Fruit fly (Drosophila melanogaster) whole organism, embryonic: ENCODE measurements around the gene RPA3.

Experiments
- Antp ChIP-seq: fragments of 200-800 bp; sonication (Bioruptor generic); optimal IDR thresholded peaks from 3 replicates; lab custom pipeline; 2016; ENCODE audit warnings: missing biosample characterization, missing genetic modification characterization
- CG10147 ChIP-seq: fragments of 200-800 bp; sonication (Bioruptor generic); optimal IDR thresholded peaks from 2 replicates; lab custom pipeline; 2019; ENCODE audit warnings: missing biosample characterization, mild to moderate bottlenecking, missing genetic modification characterization, moderate library complexity
- CG11696 ChIP-seq: fragments of 200-800 bp; sonication (Bioruptor generic); IDR thresholded peaks from 2 replicates; pipeline ENCODE4 v1.3.6; 2022; ENCODE audit warnings: missing biosample characterization, missing genetic modification characterization
- CG14050 ChIP-seq: fragments of 200-800 bp; sonication (Bioruptor generic); IDR thresholded peaks from 3 replicates; pipeline ENCODE4 v1.3.6; 2022; ENCODE audit warnings: missing biosample characterization, missing genetic modification characterization
- CG16815 ChIP-seq: fragments of 200-800 bp; sonication (Bioruptor generic); optimal IDR thresholded peaks from 3 replicates; lab custom pipeline; 2017; ENCODE audit warnings: missing biosample characterization, mild to moderate bottlenecking, missing genetic modification characterization
- CG16863 ChIP-seq: fragments of 200-800 bp; sonication (Bioruptor generic); optimal IDR thresholded peaks from 3 replicates; lab custom pipeline; 2016; ENCODE audit warnings: missing biosample characterization, missing genetic modification characterization
- CG17328 ChIP-seq: fragments of 200-800 bp; sonication (Bioruptor generic); IDR thresholded peaks from 2 replicates; pipeline ENCODE4 v1.3.6; 2022; ENCODE audit warnings: missing biosample characterization, missing genetic modification characterization
- CG18764 ChIP-seq: fragments of 200-800 bp; sonication (Bioruptor generic); optimal IDR thresholded peaks from 3 replicates; lab custom pipeline; 2016; ENCODE audit warnings: missing biosample characterization, missing genetic modification characterization
- CG2129 ChIP-seq: fragments of 200-800 bp; sonication (Bioruptor generic); IDR thresholded peaks from 2 replicates; pipeline ENCODE4 v1.3.6; 2022; ENCODE audit warnings: missing biosample characterization, missing genetic modification characterization; ENCODE audit not compliant: partially characterized antibody
- CG31441 ChIP-seq: fragments of 200-800 bp; sonication (Bioruptor generic); IDR thresholded peaks from 2 replicates; pipeline ENCODE4 v1.3.6; 2022; ENCODE audit warnings: missing biosample characterization, missing genetic modification characterization
- CG3281 ChIP-seq: fragments of 200-800 bp; sonication (Bioruptor generic); optimal IDR thresholded peaks from 3 replicates; lab custom pipeline; 2017; ENCODE audit warnings: missing biosample characterization, mild to moderate bottlenecking, missing genetic modification characterization
- CG34422 ChIP-seq: fragments of 200-800 bp; sonication (Bioruptor generic); IDR thresholded peaks from 3 replicates; pipeline ENCODE4 v1.3.6; 2022; ENCODE audit warnings: missing biosample characterization, missing genetic modification characterization
- CG42726 ChIP-seq: fragments of 200-800 bp; sonication (Bioruptor generic); IDR thresholded peaks from 2 replicates; pipeline ENCODE4 v1.3.6; 2022; ENCODE audit warnings: missing biosample characterization, missing genetic modification characterization; ENCODE audit not compliant: partially characterized antibody
- CG43689 ChIP-seq: fragments of 200-800 bp; sonication (Bioruptor generic); IDR thresholded peaks from 2 replicates; pipeline ENCODE4 v1.3.6; 2022; ENCODE audit warnings: missing biosample characterization, missing genetic modification characterization
- CG6272 ChIP-seq: fragments of 200-800 bp; sonication (Bioruptor generic); IDR thresholded peaks from 2 replicates; pipeline ENCODE4 v1.3.6; 2022; ENCODE audit warnings: missing biosample characterization, missing genetic modification characterization
- CG7357 ChIP-seq: fragments of 200-800 bp; sonication (Bioruptor generic); IDR thresholded peaks from 3 replicates; pipeline ENCODE4 v1.3.6; 2022; ENCODE audit warnings: missing biosample characterization, missing genetic modification characterization
- CG8089 ChIP-seq: fragments of 200-800 bp; sonication (Bioruptor generic); optimal IDR thresholded peaks from 3 replicates; lab custom pipeline; 2016; ENCODE audit warnings: missing biosample characterization, missing genetic modification characterization
- CG8290 ChIP-seq, 3 experiments: fragments of 200-800 bp; sonication (Bioruptor generic); optimal IDR thresholded peaks; 2 replicates each; lab custom pipeline; 2016 to 2019; ENCODE audit warnings: missing biosample characterization in 3 of 3, missing genetic modification characterization in 3 of 3, mild to moderate bottlenecking in 2 of 3, moderate library complexity in 1 of 3
- CG8478 ChIP-seq: fragments of >200 bp; optimal IDR thresholded peaks from 2 replicates; lab custom pipeline; 2018
- CG9797 ChIP-seq: fragments of 200-800 bp; sonication (Bioruptor generic); optimal IDR thresholded peaks from 3 replicates; lab custom pipeline; 2018; ENCODE audit warnings: missing biosample characterization, mild to moderate bottlenecking, missing genetic modification characterization
- Dll ChIP-seq: fragments of 200-800 bp; sonication (Bioruptor generic); IDR thresholded peaks from 4 replicates; pipeline ENCODE4 v1.3.6; 2022; ENCODE audit warnings: missing biosample characterization, missing genetic modification characterization; ENCODE audit not compliant: partially characterized antibody
- E2f2 ChIP-seq: fragments of 200-800 bp; sonication (Bioruptor generic); IDR thresholded peaks from 2 replicates; pipeline ENCODE4 v1.3.6; 2022; ENCODE audit warnings: missing biosample characterization, missing genetic modification characterization
- Eip74EF ChIP-seq, 2 experiments: fragments of 200-800 bp in 1 of 2; fragments of >200 bp in 1 of 2; sonication (Bioruptor generic) in 1 of 2; optimal IDR thresholded peaks; 2 replicates each; lab custom pipeline; 2017 to 2019; ENCODE audit warnings: missing biosample characterization in 2 of 2, missing genetic modification characterization in 2 of 2, mild to moderate bottlenecking in 1 of 2, moderate library complexity in 1 of 2
- HmgZ ChIP-seq: fragments of 200-800 bp; sonication (Bioruptor generic); optimal IDR thresholded peaks from 2 replicates; lab custom pipeline; 2018; ENCODE audit warnings: missing biosample characterization, mild to moderate bottlenecking, missing genetic modification characterization
- Hmr ChIP-seq: fragments of 200-800 bp; sonication (Bioruptor generic); optimal IDR thresholded peaks from 3 replicates; lab custom pipeline; 2017; ENCODE audit warnings: mild to moderate bottlenecking, missing biosample characterization, missing genetic modification reagents, missing genetic modification characterization
- Mad ChIP-seq: fragments of 200-800 bp; sonication (Bioruptor generic); optimal IDR thresholded peaks from 2 replicates; lab custom pipeline; 2016; ENCODE audit warnings: missing biosample characterization, missing genetic modification characterization
- Oli ChIP-seq: fragments of 200-800 bp; sonication (Bioruptor generic); optimal IDR thresholded peaks from 2 replicates; lab custom pipeline; 2018; ENCODE audit warnings: missing biosample characterization, mild to moderate bottlenecking, missing genetic modification characterization, moderate library complexity
- PHDP ChIP-seq: fragments of 200-800 bp; sonication (Bioruptor generic); optimal IDR thresholded peaks from 3 replicates; lab custom pipeline; 2018; ENCODE audit warnings: missing biosample characterization, mild to moderate bottlenecking, missing genetic modification characterization, moderate library complexity
- Sin3A ChIP-seq: fragments of >200 bp; optimal IDR thresholded peaks from 2 replicates; lab custom pipeline; 2018
- Stat92E ChIP-seq, 3 experiments: fragments of >200 bp in 2 of 3; fragments of 200-800 bp in 1 of 3; sonication (Bioruptor generic) in 1 of 3; optimal IDR thresholded peaks; 2 replicates each; lab custom pipeline; 2017 to 2019; ENCODE audit warnings: missing biosample characterization in 3 of 3, missing genetic modification characterization in 3 of 3, mild to moderate bottlenecking in 1 of 3, moderate library complexity in 1 of 3
- TFAM ChIP-seq: fragments of 200-800 bp; sonication (Bioruptor generic); optimal IDR thresholded peaks from 2 replicates; lab custom pipeline; 2017; ENCODE audit warnings: missing biosample characterization, missing genetic modification characterization, inconsistent platforms
- YL-1 ChIP-seq: fragments of 200-800 bp; sonication (Bioruptor generic); optimal IDR thresholded peaks from 3 replicates; lab custom pipeline; 2017; ENCODE audit warnings: missing biosample characterization, mild to moderate bottlenecking, missing genetic modification characterization
- ap ChIP-seq: fragments of 200-800 bp; sonication (Bioruptor generic); IDR thresholded peaks from 2 replicates; pipeline ENCODE4 v1.3.6; 2022; ENCODE audit warnings: missing biosample characterization, missing genetic modification characterization
- ato ChIP-seq: fragments of 200-800 bp; sonication (Bioruptor generic); IDR thresholded peaks from 2 replicates; pipeline ENCODE4 v1.3.6; 2022; ENCODE audit warnings: missing biosample characterization, missing genetic modification characterization; ENCODE audit not compliant: partially characterized antibody
- da ChIP-seq: fragments of 200-800 bp; sonication (Bioruptor generic); optimal IDR thresholded peaks from 2 replicates; lab custom pipeline; 2016; ENCODE audit warnings: missing biosample characterization, missing genetic modification characterization
- dpn ChIP-seq, 2 experiments: fragments of 200-800 bp; sonication (Bioruptor generic); optimal IDR thresholded peaks; 3 replicates each; lab custom pipeline; 2016; ENCODE audit warnings: missing biosample characterization in 2 of 2, missing genetic modification characterization in 2 of 2
- en ChIP-seq: fragments of 200-800 bp; sonication (Bioruptor generic); optimal IDR thresholded peaks from 2 replicates; lab custom pipeline; 2016; ENCODE audit warnings: missing biosample characterization, missing genetic modification characterization
- gcm2 ChIP-seq: fragments of 200-800 bp; sonication (Bioruptor generic); optimal IDR thresholded peaks from 2 replicates; lab custom pipeline; 2016; ENCODE audit warnings: missing biosample characterization, missing genetic modification characterization
- h ChIP-seq: fragments of >200 bp; optimal IDR thresholded peaks from 2 replicates; lab custom pipeline; 2017
- ind ChIP-seq: fragments of 200-800 bp; sonication (Bioruptor generic); optimal IDR thresholded peaks from 3 replicates; lab custom pipeline; 2016; ENCODE audit warnings: missing biosample characterization, missing genetic modification characterization
- kah ChIP-seq: fragments of 200-800 bp; sonication (Bioruptor generic); optimal IDR thresholded peaks from 2 replicates; lab custom pipeline; 2018; ENCODE audit warnings: missing biosample characterization, mild to moderate bottlenecking, missing genetic modification characterization
- mam ChIP-seq: fragments of 200-800 bp; sonication (Bioruptor generic); optimal IDR thresholded peaks from 3 replicates; lab custom pipeline; 2016; ENCODE audit warnings: missing biosample characterization, missing genetic modification characterization
- nau ChIP-seq: fragments of 200-800 bp; sonication (Bioruptor generic); optimal IDR thresholded peaks from 3 replicates; lab custom pipeline; 2017; ENCODE audit warnings: missing biosample characterization, mild to moderate bottlenecking, missing genetic modification characterization, missing genetic modification reagents
- nerfin-1 ChIP-seq: fragments of 200-800 bp; sonication (Bioruptor generic); optimal IDR thresholded peaks from 3 replicates; lab custom pipeline; 2019; ENCODE audit warnings: missing biosample characterization, mild to moderate bottlenecking, missing genetic modification characterization, moderate library complexity
- onecut ChIP-seq: fragments of 200-800 bp; sonication (Bioruptor generic); IDR thresholded peaks from 2 replicates; pipeline ENCODE4 v1.3.6; 2022; ENCODE audit warnings: missing biosample characterization, missing genetic modification characterization
- pum ChIP-seq: fragments of 200-800 bp; sonication (Bioruptor generic); optimal IDR thresholded peaks from 2 replicates; lab custom pipeline; 2016; ENCODE audit warnings: missing biosample characterization, missing genetic modification characterization
- rib ChIP-seq: fragments of 200-800 bp; sonication (Bioruptor generic); IDR thresholded peaks from 2 replicates; pipeline ENCODE4 v1.3.6; 2022; ENCODE audit warnings: missing biosample characterization, missing genetic modification characterization
- slbo ChIP-seq: fragments of 200-800 bp; sonication (Bioruptor generic); IDR thresholded peaks from 2 replicates; pipeline ENCODE4 v1.3.6; 2022; ENCODE audit warnings: missing biosample characterization, missing genetic modification characterization
- tap ChIP-seq: fragments of 200-800 bp; optimal IDR thresholded peaks from 3 replicates; lab custom pipeline; 2019; ENCODE audit warnings: missing biosample characterization, mild to moderate bottlenecking, missing genetic modification characterization, moderate library complexity
- wek ChIP-seq: fragments of 200-800 bp; sonication (Bioruptor generic); optimal IDR thresholded peaks from 3 replicates; lab custom pipeline; 2018; ENCODE audit warnings: missing biosample characterization, mild to moderate bottlenecking, missing genetic modification characterization, moderate library complexity
- zf30C ChIP-seq: fragments of 200-800 bp; sonication (Bioruptor generic); optimal IDR thresholded peaks from 3 replicates; lab custom pipeline; 2018; ENCODE audit warnings: missing biosample characterization, mild to moderate bottlenecking, missing genetic modification characterization

Gene RPA3

DNA sequence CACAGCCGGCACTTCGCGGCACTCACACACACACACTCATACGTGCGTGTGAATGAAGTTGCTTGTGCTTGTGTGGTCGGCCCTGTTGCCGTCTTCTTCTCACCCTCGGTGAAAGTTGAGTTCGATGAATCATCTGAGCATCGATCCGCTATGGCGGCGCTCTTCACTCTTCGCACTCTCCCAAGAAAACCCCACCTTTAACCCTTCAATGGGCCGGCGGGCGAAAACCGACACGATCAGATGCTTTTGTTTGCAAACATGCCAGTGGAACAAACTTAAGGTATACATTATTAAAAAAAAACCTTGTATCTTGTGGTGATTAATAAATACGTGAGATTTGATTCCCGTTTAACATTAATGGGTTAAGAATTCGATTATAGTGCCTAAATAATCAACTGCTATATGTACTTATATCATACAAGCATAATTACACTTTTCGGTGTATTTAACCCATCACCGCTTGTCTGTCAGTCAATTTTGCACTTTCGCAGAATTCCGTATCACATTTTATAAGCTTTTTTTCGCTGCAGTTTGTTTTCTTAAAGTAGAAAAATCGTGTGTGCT, 14.8 kb downstream of the RPA3 start (continued):
- TF ChIP-seq CG8478 (lab: Kevin White, UChicago): no peak
- no peak for TF ChIP-seq CG14050 (GFP tag; lab: Robert Waterston, UW)
- no peak for TF ChIP-seq CG8089 (GFP tag; lab: Kevin White, UChicago)
- TF ChIP-seq nau (GFP tag; lab: Kevin White, UChicago): no peak
- no peak for TF ChIP-seq E2f2 (GFP tag; lab: Robert Waterston, UW)
- TF ChIP-seq CG43689 (GFP tag; lab: Robert Waterston, UW): no peak
- no peak for TF ChIP-seq CG6272 (GFP tag; lab: Robert Waterston, UW)
- no peak for TF ChIP-seq tap (tag; lab: Kevin White, UChicago)
- no peak for TF ChIP-seq Hmr (GFP tag; lab: Kevin White, UChicago)
- TF ChIP-seq CG16815 (GFP tag; lab: Kevin White, UChicago): no peak
- no peak for TF ChIP-seq pum (GFP tag; lab: Kevin White, UChicago)
- TF ChIP-seq slbo (GFP tag; lab: Robert Waterston, UW): no peak; the same call in 1 of the 2 replicates
- TF ChIP-seq da (GFP tag; lab: Kevin White, UChicago): no peak
- no peak for TF ChIP-seq CG10147 (GFP tag; lab: Kevin White, UChicago)
- no peak for TF ChIP-seq CG7357 (GFP tag; lab: Robert Waterston, UW)
- no peak for TF ChIP-seq CG8290 (GFP tag; optimal IDR thresholded peaks at IDR 0.05; lab: Kevin White, UChicago)
- TF ChIP-seq CG8290 (tag; optimal IDR thresholded peaks at IDR 0.05; lab: Kevin White, UChicago): no peak
- TF ChIP-seq TFAM (GFP tag; lab: Kevin White, UChicago): no peak
- TF ChIP-seq rib (GFP tag; lab: Robert Waterston, UW): no peak
- no peak for TF ChIP-seq ind (GFP tag; lab: Kevin White, UChicago)
- TF ChIP-seq CG18764 (GFP tag; lab: Kevin White, UChicago): no peak
- no peak for TF ChIP-seq CG3281 (GFP tag; lab: Kevin White, UChicago)
- no peak for TF ChIP-seq Eip74EF (GFP tag; optimal IDR thresholded peaks at IDR 0.05; lab: Kevin White, UChicago)
- no peak for TF ChIP-seq CG16863 (GFP tag; lab: Kevin White, UChicago)
- no peak for TF ChIP-seq Antp (GFP tag; lab: Kevin White, UChicago)
- no peak for TF ChIP-seq wek (GFP tag; lab: Kevin White, UChicago)
- TF ChIP-seq Oli (tag; lab: Kevin White, UChicago): no peak
- no peak for TF ChIP-seq mam
- TF ChIP-seq nerfin-1: no peak
- TF ChIP-seq PHDP (tag; lab: Kevin White, UChicago): no peak
- no peak for TF ChIP-seq CG11696 (GFP tag; lab: Robert Waterston, UW)
- TF ChIP-seq onecut: peak; percentile 60
- no peak for TF ChIP-seq ato (GFP tag; lab: Robert Waterston, UW)
- no peak for TF ChIP-seq YL-1 (GFP tag; lab: Kevin White, UChicago)
- no peak for TF ChIP-seq ap (GFP tag; lab: Robert Waterston, UW)
- no peak for TF ChIP-seq CG31441
- no peak for TF ChIP-seq CG9797
- no peak for TF ChIP-seq CG42726
- no peak for TF ChIP-seq CG2129 (GFP tag; lab: Robert Waterston, UW)
- no peak for TF ChIP-seq en
- TF ChIP-seq Mad (GFP tag; lab: Kevin White, UChicago): no peak
- TF ChIP-seq zf30C (GFP tag; lab: Kevin White, UChicago): no peak
- TF ChIP-seq dpn (GFP tag; optimal IDR thresholded peaks at IDR 0.05; lab: Kevin White, UChicago): no peak
- TF ChIP-seq kah (GFP tag; lab: Kevin White, UChicago): no peak
- TF ChIP-seq Dll (GFP tag; lab: Robert Waterston, UW): no peak
- peak; percentile 31; the same call in 1 of the 3 replicates for TF ChIP-seq CG34422 (GFP tag; lab: Robert Waterston, UW)
- TF ChIP-seq CG17328 (GFP tag; lab: Robert Waterston, UW): no peak
- TF ChIP-seq gcm2 (GFP tag; lab: Kevin White, UChicago): no peak
- TF ChIP-seq h (lab: Kevin White, UChicago): no peak
- no peak for TF ChIP-seq HmgZ (tag; lab: Kevin White, UChicago)
- TF ChIP-seq Sin3A (lab: Kevin White, UChicago): no peak
- TF ChIP-seq Stat92E (GFP tag; optimal IDR thresholded peaks at IDR 0.05; lab: Kevin White, UChicago): no peak
